Fruit fly (Drosophila melanogaster) whole organism: ENCODE data around the gene pyd.

Experiments
- Dll ChIP-seq: fragments of >200 bp; optimal IDR thresholded peaks from 2 replicates; lab custom pipeline; 2017
- EcR ChIP-seq, 2 experiments: fragments of >200 bp; optimal IDR thresholded peaks; 2 replicates each; lab custom pipeline; 2017; ENCODE audit warnings: missing biosample characterization in 2 of 2, missing genetic modification characterization in 2 of 2, missing genetic modification reagents in 2 of 2
- pan ChIP-seq: fragments of >200 bp; optimal IDR thresholded peaks from 2 replicates; lab custom pipeline; 2017
- psq ChIP-seq: fragments of >200 bp; optimal IDR thresholded peaks from 2 replicates; lab custom pipeline; 2017

- TF ChIP-seq psq (lab: Kevin White, UChicago): no peak
- TF ChIP-seq pan (lab: Kevin White, UChicago): no peak
- TF ChIP-seq EcR (GFP tag; optimal IDR thresholded peaks at IDR 0.05; lab: Kevin White, UChicago): no peak
- no peak for TF ChIP-seq Dll (lab: Kevin White, UChicago)
Measured at dm6 chr3R:8787538-8788282, 144.0 kb downstream of the pyd start.
